Worm (Caenorhabditis elegans) whole organism, midembryonic: ENCODE results near the gene nep-10.

ENCODE experiments used
- T22C8.4 ChIP-seq: fragments of 200-800 bp; sonication (Bioruptor generic); IDR thresholded peaks from 2 replicates; pipeline ENCODE4 v1.3.6; 2022; ENCODE audit warnings: missing genetic modification characterization, missing compliant biosample characterization
- cog-1 ChIP-seq: sonication (generic microtip); optimal IDR thresholded peaks from 2 replicates; lab custom pipeline; 2016; ENCODE audit warnings: missing genetic modification characterization, missing compliant biosample characterization
- flt-1 ChIP-seq: fragments of 200-800 bp; sonication (Bioruptor generic); IDR thresholded peaks from 2 replicates; pipeline ENCODE4 v1.3.6; 2022; ENCODE audit warnings: missing genetic modification characterization, missing compliant biosample characterization
- klf-2 ChIP-seq: fragments of 200-800 bp; sonication (Bioruptor generic); conservative IDR thresholded peaks from 2 replicates; pipeline ENCODE4 v1.3.6; 2022; ENCODE audit warnings: missing genetic modification reagents, missing genetic modification characterization, missing compliant biosample characterization
- med-1 ChIP-seq: sonication (generic microtip); optimal IDR thresholded peaks from 2 replicates; lab custom pipeline; 2017; ENCODE audit warnings: missing genetic modification characterization, mild to moderate bottlenecking, missing compliant biosample characterization, antibody characterized with exemption, missing genetic modification reagents; ENCODE audit not compliant: insufficient read depth
- ref-1 ChIP-seq: fragments of 200-800 bp; sonication (Bioruptor generic); conservative IDR thresholded peaks from 2 replicates; pipeline ENCODE4 v1.3.6; 2022; ENCODE audit warnings: missing genetic modification reagents, missing genetic modification characterization, missing compliant biosample characterization
- tab-1 ChIP-seq: fragments of 200-800 bp; sonication (Bioruptor generic); IDR thresholded peaks from 2 replicates; pipeline ENCODE4 v1.3.6; 2022; ENCODE audit warnings: missing genetic modification characterization, missing compliant biosample characterization
- ztf-23 ChIP-seq: fragments of 200-800 bp; sonication (Bioruptor generic); IDR thresholded peaks from 2 replicates; pipeline ENCODE4 v1.3.6; 2022; ENCODE audit warnings: missing genetic modification reagents, missing genetic modification characterization, missing compliant biosample characterization
- ztf-29 ChIP-seq: fragments of 200-800 bp; sonication (Bioruptor generic); IDR thresholded peaks from 2 replicates; pipeline ENCODE4 v1.3.6; 2022; ENCODE audit warnings: missing genetic modification reagents, missing genetic modification characterization, missing compliant biosample characterization

Gene nep-10

DNA sequence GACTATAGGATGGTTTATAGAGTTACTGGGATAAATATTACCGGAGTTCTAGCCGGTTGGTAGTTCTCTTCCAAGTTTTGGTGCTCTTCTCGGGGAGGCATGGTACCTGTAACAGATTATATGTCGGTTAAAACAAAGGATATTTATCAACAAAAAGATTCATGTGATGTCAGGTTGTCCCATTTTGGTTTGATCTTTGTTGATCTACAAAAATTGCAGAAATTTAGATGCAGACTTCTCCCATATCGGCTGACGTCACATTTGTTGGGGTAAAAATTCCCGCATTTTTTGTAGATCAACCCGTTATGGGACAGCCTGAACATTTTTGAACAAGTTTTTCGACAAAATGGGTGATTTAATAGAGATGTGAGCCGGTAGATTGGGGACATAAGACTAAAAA lies 34.7 kb downstream of the nep-10 start, which contains the start of gene Y49F6C.7:
Gene Y49F6C.7, minus strand, starts transcription at position 101 of the 400 bp plus-strand sequence.
- TF ChIP-seq klf-2 (GFP tag; lab: Robert Waterston, UW), result no peak
- no peak for TF ChIP-seq tab-1 (GFP tag; lab: Robert Waterston, UW)
- no peak for TF ChIP-seq flt-1
- no peak for TF ChIP-seq med-1 (GFP tag; lab: Kevin White, UChicago)
- TF ChIP-seq cog-1 (tag; lab: Kevin White, UChicago), result no peak
- TF ChIP-seq ref-1 (GFP tag; lab: Robert Waterston, UW), result no peak
- no peak for TF ChIP-seq ztf-23
- TF ChIP-seq T22C8.4, result no peak
- TF ChIP-seq ztf-29, result no peak

DNA sequence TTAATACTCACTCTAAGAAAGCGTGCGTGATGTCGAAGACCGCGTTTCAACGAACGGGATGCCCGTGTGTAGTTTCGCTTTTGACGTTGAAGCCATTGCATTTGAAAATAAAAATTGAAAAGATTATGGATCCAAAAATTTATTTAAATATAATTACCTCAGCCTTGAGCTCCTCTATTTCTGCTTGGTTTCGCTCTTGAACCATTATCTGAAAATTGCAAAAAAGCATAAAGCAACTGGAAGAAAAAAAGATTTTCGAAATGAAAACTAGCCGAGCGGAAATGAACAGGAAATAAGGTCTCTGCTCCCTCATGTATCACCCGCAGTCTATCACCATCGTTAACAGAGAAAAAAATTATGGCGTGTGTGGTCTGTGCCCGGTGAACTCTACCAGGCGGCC lies 35.7 kb downstream of the nep-10 start, which contains the start of gene Y49F6C.6:
Gene Y49F6C.6, minus strand, starts transcription at position 101 of the 400 bp plus-strand sequence.
- TF ChIP-seq ztf-29 (no peak), ztf-23 (no peak), klf-2 (GFP tag; lab: Robert Waterston, UW) (no peak), T22C8.4 (no peak), flt-1 (no peak), cog-1 (tag; lab: Kevin White, UChicago) (no peak), med-1 (GFP tag; lab: Kevin White, UChicago) (no peak), ref-1 (GFP tag; lab: Robert Waterston, UW) (no peak)

DNA sequence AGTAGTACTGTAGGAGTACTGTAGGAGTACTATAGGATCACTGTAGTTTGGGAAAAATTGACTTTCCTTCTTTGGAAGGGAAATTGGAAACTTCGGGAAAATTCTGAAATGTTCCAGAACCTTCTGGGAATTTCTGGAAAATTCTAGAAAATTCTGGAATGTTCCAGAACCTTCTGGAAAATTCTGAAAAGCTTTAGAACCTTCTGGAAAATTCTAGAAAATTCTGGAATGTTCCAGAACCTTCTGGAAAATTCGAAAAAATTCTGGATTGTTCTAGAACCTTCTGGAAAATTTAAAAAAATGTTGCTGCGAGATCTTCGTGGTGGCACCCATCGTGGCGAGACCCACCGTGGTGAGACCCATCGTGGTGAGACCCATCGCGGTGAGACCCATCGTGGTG lies 37.2 kb downstream of the nep-10 start:
- peak; percentile 11; the same call in 1 of the 2 replicates for TF ChIP-seq flt-1

DNA sequence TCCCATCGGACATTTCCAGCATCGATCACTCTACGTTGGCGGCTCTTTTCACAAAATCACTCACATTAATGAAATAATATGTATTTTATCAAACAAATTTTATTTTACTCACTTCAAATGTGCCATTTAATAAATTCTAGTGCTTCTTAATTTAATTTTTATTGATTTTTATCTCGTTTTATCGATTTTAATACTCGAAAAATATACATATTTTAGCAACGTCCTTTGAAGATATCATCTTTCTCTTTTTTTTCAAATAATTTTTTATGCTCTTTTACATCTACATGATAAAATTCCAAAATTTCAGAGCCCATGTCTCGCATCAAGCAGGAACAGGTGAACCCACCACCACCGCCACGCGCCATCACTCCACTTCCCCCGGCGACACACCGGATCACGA lies 43.9 kb downstream of the nep-10 start, which contains the start of the genes lido-14 and bath-27:
Gene lido-14, plus strand, starts transcription at position 301 of the 400 bp plus-strand sequence.
Gene bath-27, plus strand, starts transcription at position 306 of the 400 bp plus-strand sequence.
- TF ChIP-seq ztf-29, result no peak
- TF ChIP-seq med-1 (GFP tag; lab: Kevin White, UChicago), result no peak
- no peak for TF ChIP-seq tab-1 (GFP tag; lab: Robert Waterston, UW)
- no peak for TF ChIP-seq flt-1
- TF ChIP-seq cog-1 (tag; lab: Kevin White, UChicago), result no peak
- TF ChIP-seq klf-2 (GFP tag; lab: Robert Waterston, UW), result no peak
- TF ChIP-seq ref-1 (GFP tag; lab: Robert Waterston, UW), result no peak
- no peak for TF ChIP-seq T22C8.4
- TF ChIP-seq ztf-23, result no peak

DNA sequence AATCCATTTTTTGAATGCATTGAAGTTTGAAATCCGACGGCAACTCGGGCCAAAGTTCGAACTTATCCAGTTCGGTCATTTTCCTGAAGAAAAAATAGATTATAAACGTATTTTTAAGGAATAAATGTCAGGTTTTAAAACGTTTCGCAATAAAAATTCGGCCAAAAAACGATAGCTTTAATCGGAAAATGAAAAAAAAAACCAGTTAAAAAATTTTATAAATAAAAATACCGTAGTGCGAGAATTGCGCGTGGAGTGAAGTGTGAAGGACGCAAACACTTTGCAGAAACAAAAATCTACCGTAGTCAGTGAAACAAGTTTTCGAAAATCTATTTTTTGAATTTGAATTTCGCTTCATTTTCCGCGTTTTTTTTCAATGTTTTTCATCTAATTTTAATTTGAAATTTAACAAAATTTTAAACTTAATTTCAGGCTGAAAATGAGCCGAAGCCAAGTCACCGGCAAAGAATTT lies 52.9 kb downstream of the nep-10 start, which contains the start of gene F14D2.8:
Gene F14D2.8, minus strand, starts transcription at position 51 of the 472 bp plus-strand sequence.
- no peak for TF ChIP-seq T22C8.4
- no peak for TF ChIP-seq ref-1 (GFP tag; lab: Robert Waterston, UW)
- TF ChIP-seq ztf-29, result no peak
- TF ChIP-seq tab-1 (GFP tag; lab: Robert Waterston, UW), result no peak
